Worm (Caenorhabditis elegans) whole organism, L2 larva: ENCODE measurements around the gene bath-26.
A peak's percentile ranks its signal among the peaks of the same experiment; 100 is the strongest.
"Not testable (repeated sequence)": the region's sequence is repeated elsewhere in the genome, so short reads cannot be mapped to it uniquely, and the experiment has no call there.

ENCODE experiments used
- R02D3.7 ChIP-seq: fragments of 150-350 bp; optimal IDR thresholded peaks from 2 replicates; lab custom pipeline; 2014; ENCODE audit warnings: missing biosample characterization, missing genetic modification characterization
- Y55F3AM.14 ChIP-seq: fragments of 200-800 bp; sonication (Bioruptor generic); optimal IDR thresholded peaks from 2 replicates; lab custom pipeline; 2018; ENCODE audit warnings: mild to moderate bottlenecking, missing genetic modification characterization, missing compliant biosample characterization
- aly-2 ChIP-seq: fragments of 150-350 bp; optimal IDR thresholded peaks from 2 replicates; lab custom pipeline; 2014; ENCODE audit warnings: missing biosample characterization, missing genetic modification characterization
- blmp-1 ChIP-seq: sonication (generic microtip); optimal IDR thresholded peaks from 2 replicates; lab custom pipeline; 2017; ENCODE audit warnings: missing genetic modification characterization, mild to moderate bottlenecking, missing compliant biosample characterization, antibody characterized with exemption, moderate library complexity; ENCODE audit not compliant: insufficient read depth
- ceh-82 ChIP-seq: fragments of 150-350 bp; optimal IDR thresholded peaks from 2 replicates; lab custom pipeline; 2014; ENCODE audit warnings: missing biosample characterization, missing genetic modification characterization
- dmd-4 ChIP-seq: sonication (generic microtip); optimal IDR thresholded peaks from 2 replicates; lab custom pipeline; 2017; ENCODE audit warnings: missing biosample characterization, missing genetic modification characterization
- elt-1 ChIP-seq: fragments of 150-350 bp; optimal IDR thresholded peaks from 2 replicates; lab custom pipeline; 2014; ENCODE audit warnings: missing biosample characterization, missing genetic modification characterization
- elt-3 ChIP-seq: sonication (generic microtip); optimal IDR thresholded peaks from 2 replicates; lab custom pipeline; 2017; ENCODE audit warnings: missing biosample characterization, missing genetic modification characterization
- fos-1 ChIP-seq: fragments of 150-350 bp; optimal IDR thresholded peaks from 2 replicates; lab custom pipeline; 2014; ENCODE audit warnings: missing biosample characterization, missing genetic modification characterization
- gmeb-1 ChIP-seq: fragments of 150-350 bp; optimal IDR thresholded peaks from 2 replicates; lab custom pipeline; 2014; ENCODE audit warnings: missing biosample characterization, missing genetic modification characterization
- lin-11 ChIP-seq: fragments of 150-350 bp; sonication (generic microtip); optimal IDR thresholded peaks from 2 replicates; lab custom pipeline; 2014; ENCODE audit warnings: missing biosample characterization, missing genetic modification characterization, inconsistent platforms, mixed read lengths
- lin-13 ChIP-seq: fragments of 150-350 bp; optimal IDR thresholded peaks from 2 replicates; lab custom pipeline; 2014; ENCODE audit warnings: missing biosample characterization, missing genetic modification reagents, missing genetic modification characterization
- lsy-2 ChIP-seq, 2 experiments: fragments of 150-350 bp in 1 of 2; sonication (generic microtip) in 1 of 2; optimal IDR thresholded peaks; 2 replicates each; lab custom pipeline; 2014 to 2017; ENCODE audit warnings: missing biosample characterization in 2 of 2, missing genetic modification characterization in 2 of 2
- mab-5 ChIP-seq: fragments of 150-350 bp; optimal IDR thresholded peaks from 2 replicates; lab custom pipeline; 2014; ENCODE audit warnings: missing biosample characterization, missing genetic modification characterization
- mbf-1 ChIP-seq: sonication (generic microtip); optimal IDR thresholded peaks from 2 replicates; lab custom pipeline; 2017; ENCODE audit warnings: missing biosample characterization, missing genetic modification characterization
- mdl-1 ChIP-seq, 2 experiments: fragments of 150-350 bp in 1 of 2; sonication (generic microtip) in 1 of 2; optimal IDR thresholded peaks; 2 replicates each; lab custom pipeline; 2017; ENCODE audit warnings: missing biosample characterization in 2 of 2, missing genetic modification characterization in 2 of 2
- nhr-10 ChIP-seq: sonication (generic microtip); optimal IDR thresholded peaks from 2 replicates; lab custom pipeline; 2017; ENCODE audit warnings: missing biosample characterization, missing genetic modification characterization
- nhr-11 ChIP-seq: fragments of 150-350 bp; optimal IDR thresholded peaks from 2 replicates; lab custom pipeline; 2014; ENCODE audit warnings: missing biosample characterization, missing genetic modification characterization
- nhr-129 ChIP-seq: fragments of 150-350 bp; optimal IDR thresholded peaks from 2 replicates; lab custom pipeline; 2014; ENCODE audit warnings: missing biosample characterization, missing genetic modification characterization
- nhr-21 ChIP-seq: fragments of 150-350 bp; optimal IDR thresholded peaks from 2 replicates; lab custom pipeline; 2014; ENCODE audit warnings: missing biosample characterization, missing genetic modification characterization
- nhr-23 ChIP-seq: fragments of 150-350 bp; optimal IDR thresholded peaks from 2 replicates; lab custom pipeline; 2014; ENCODE audit warnings: missing biosample characterization, missing genetic modification reagents, missing genetic modification characterization
- nhr-25 ChIP-seq: fragments of 150-350 bp; sonication (generic microtip); optimal IDR thresholded peaks from 3 replicates; lab custom pipeline; 2014; ENCODE audit warnings: missing biosample characterization, missing genetic modification characterization
- nhr-6 ChIP-seq: fragments of 150-350 bp; optimal IDR thresholded peaks from 2 replicates; lab custom pipeline; 2014; ENCODE audit warnings: missing biosample characterization, missing genetic modification characterization
- peb-1 ChIP-seq: fragments of 150-350 bp; optimal IDR thresholded peaks from 2 replicates; lab custom pipeline; 2014; ENCODE audit warnings: missing biosample characterization, missing genetic modification characterization
- sem-4 ChIP-seq: fragments of 150-350 bp; optimal IDR thresholded peaks from 2 replicates; lab custom pipeline; 2014; ENCODE audit warnings: missing biosample characterization, missing genetic modification reagents, missing genetic modification characterization
- skn-1 ChIP-seq: sonication (generic microtip); optimal IDR thresholded peaks from 2 replicates; lab custom pipeline; 2017; ENCODE audit warnings: missing biosample characterization, missing genetic modification characterization
- sma-3 ChIP-seq: sonication (generic microtip); optimal IDR thresholded peaks from 2 replicates; lab custom pipeline; 2016; ENCODE audit warnings: missing genetic modification reagents, missing genetic modification characterization, missing compliant biosample characterization
- sma-9 ChIP-seq, 2 experiments: fragments of 150-350 bp in 1 of 2; sonication (generic microtip) in 1 of 2; optimal IDR thresholded peaks; 2 replicates each; lab custom pipeline; 2014 to 2016; ENCODE audit warnings: missing genetic modification characterization in 2 of 2, mild to moderate bottlenecking in 1 of 2, missing biosample characterization in 1 of 2, missing compliant biosample characterization in 1 of 2, missing genetic modification reagents in 1 of 2, moderate library complexity in 1 of 2
- snpc-4 ChIP-seq: fragments of 150-350 bp; optimal IDR thresholded peaks from 2 replicates; lab custom pipeline; 2014; ENCODE audit warnings: missing biosample characterization, missing genetic modification characterization
- unc-55 ChIP-seq: fragments of 150-350 bp; sonication (generic microtip); optimal IDR thresholded peaks from 3 replicates; lab custom pipeline; 2014; ENCODE audit warnings: missing biosample characterization, missing genetic modification reagents, missing genetic modification characterization
- zag-1 ChIP-seq: fragments of 150-350 bp; optimal IDR thresholded peaks from 2 replicates; lab custom pipeline; 2014; ENCODE audit warnings: missing biosample characterization, missing genetic modification characterization
- ztf-11 ChIP-seq: sonication (generic microtip); optimal IDR thresholded peaks from 2 replicates; lab custom pipeline; 2017; ENCODE audit warnings: missing biosample characterization, missing genetic modification characterization

The bath-26 gene

DNA sequence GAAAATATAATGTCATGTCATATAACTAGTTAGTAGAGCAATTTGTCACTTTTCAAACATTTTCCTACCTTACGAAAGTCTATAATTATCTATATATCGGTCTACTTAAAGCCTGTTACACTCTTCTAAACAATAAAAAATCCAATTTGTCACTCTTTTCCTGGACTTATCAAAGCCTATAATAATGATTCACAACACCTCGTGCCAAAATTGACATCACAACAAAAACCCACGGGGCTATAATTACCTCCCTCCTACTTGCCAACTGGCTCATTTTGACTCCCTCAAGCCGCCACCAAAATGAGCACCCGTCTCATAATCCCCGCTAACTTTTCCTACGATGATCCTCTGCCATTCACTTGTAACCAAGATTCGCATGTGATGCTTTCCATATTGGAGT, 35.8 kb upstream of the bath-26 start, which contains the start of gene srg-20:
Gene srg-20, plus strand, starts transcription at position 301 of the 400 bp plus-strand sequence.
- not testable (repeated sequence) for TF ChIP-seq R02D3.7; nhr-10 (tag; lab: Kevin White, UChicago); peb-1 (tag; lab: Kevin White, UChicago)

DNA sequence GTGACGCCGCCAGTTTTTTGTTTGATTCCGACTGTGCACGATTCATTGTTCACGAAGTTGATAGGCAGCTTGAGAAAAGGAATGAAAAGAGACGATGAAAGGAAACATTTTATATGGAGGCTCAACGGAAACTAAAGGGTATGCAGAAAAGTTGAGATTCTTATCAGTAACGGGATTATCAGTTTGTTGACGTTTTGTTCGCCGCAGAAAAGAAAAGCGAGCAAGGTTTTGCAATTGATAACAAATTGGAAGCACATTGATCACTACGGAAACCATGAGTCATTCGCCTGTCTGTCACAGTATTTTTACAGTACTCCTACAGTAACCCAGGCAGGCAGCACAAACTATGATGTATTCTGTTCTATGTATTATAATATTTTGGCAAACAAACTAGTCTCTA, 35.4 kb upstream of the bath-26 start:
- TF ChIP-seq sma-9 (GFP tag; optimal IDR thresholded peaks at IDR 0.05; lab: Kevin White, UChicago), result no peak
- TF ChIP-seq sma-9 (tag; optimal IDR thresholded peaks at IDR 0.05; lab: Kevin White, UChicago), result no peak
- peak; percentile 41 for TF ChIP-seq fos-1
- no peak for TF ChIP-seq elt-3 (tag; lab: Kevin White, UChicago)
- no peak for TF ChIP-seq nhr-129

DNA sequence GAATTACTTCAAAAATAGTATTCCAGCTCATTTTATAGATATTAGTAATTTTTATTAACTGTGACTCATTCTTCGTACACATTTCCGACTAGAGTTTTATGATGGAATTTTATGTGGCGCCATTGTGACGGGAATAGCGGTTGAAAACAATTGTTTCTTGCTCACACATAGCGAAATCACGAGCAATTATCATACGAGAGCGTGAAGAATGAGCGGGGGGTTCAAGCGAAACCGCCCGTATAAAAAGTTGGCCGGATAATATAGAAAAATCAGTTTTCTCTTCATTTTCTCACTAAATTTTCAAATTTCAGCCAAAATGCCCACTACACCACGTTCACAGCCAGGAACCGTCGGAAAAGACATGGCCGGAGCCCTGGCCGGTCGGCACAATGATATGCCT, 32.9 kb upstream of the bath-26 start, which contains the start of gene C08E3.1:
Gene C08E3.1, plus strand, starts transcription at position 301 of the 400 bp plus-strand sequence.
- TF ChIP-seq nhr-6 (tag; lab: Kevin White, UChicago); sem-4 (tag; lab: Kevin White, UChicago); mbf-1: not testable (repeated sequence)

DNA sequence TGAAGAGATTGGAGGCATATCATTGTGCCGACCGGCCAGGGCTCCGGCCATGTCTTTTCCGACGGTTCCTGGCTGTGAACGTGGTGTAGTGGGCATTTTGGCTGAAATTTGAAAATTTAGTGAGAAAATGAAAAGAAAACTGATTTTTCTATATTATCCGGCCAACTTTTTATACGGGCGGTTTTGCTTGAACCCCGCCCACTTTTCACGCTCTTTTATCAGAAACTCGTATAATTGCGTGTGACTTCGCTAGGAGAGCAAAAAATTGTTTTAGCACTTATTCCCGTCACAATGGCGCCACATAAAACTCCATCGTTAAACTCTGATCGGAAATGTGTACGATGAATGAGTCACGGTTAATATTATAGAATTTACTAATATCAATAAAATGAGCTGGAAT, 31.7 kb upstream of the bath-26 start, which contains the start of gene C08E3.13:
Gene C08E3.13, minus strand, starts transcription at position 101 of the 400 bp plus-strand sequence.
- not testable (repeated sequence) for TF ChIP-seq R02D3.7; dmd-4 (tag; lab: Kevin White, UChicago); lsy-2 (tag; optimal IDR thresholded peaks at IDR 0.05; lab: Kevin White, UChicago)

DNA sequence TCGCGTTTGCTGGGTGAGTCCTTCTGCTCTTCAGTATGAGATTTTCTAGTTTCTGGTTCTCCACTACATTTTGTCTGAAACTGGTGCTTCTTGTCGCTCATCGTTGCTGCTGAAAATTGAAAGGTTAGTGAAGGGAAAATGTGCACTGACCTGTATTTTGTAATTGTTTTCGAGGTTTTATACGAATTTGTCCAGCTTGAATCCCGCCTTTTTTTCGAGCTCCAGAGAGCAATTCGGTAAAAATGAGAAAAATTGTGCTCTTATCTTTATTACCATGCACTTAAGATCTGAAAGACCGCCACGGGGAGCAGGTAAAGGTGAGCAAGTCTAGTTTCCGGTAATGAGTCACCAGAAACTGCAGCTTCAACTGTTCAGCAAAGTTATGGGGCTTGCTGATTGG, 27.2 kb upstream of the bath-26 start, which contains the start of gene C08E3.15:
Gene C08E3.15, minus strand, starts transcription at position 101 of the 400 bp plus-strand sequence.
- TF ChIP-seq blmp-1 (tag; lab: Kevin White, UChicago); aly-2; lsy-2 (tag; optimal IDR thresholded peaks at IDR 0.05; lab: Kevin White, UChicago): not testable (repeated sequence)
- TF ChIP-seq, all 48 proteins: peak for 0; not testable (repeated sequence) for 48

DNA sequence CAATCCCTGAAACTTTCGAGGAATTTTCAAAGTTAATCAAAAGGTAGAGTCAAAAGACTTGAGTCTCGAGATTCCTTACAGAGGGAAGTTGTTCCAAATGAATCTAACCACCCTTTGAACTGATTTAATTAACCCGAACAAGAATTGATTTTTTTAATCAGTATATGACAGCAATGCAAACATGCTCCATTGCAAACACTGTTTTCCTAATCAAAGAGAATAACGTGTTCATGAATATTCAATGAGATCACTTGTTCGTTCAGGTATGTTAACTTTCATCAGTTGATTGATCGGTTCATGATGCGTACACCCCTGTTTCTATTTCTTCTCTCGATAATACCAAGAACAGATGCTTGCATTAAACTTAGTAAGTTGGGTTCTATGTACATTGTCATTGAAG, 25.1 kb upstream of the bath-26 start, which contains the start of gene C08E3.14:
Gene C08E3.14, plus strand, starts transcription at position 301 of the 400 bp plus-strand sequence.
- TF ChIP-seq ceh-82, result no peak
- no peak for TF ChIP-seq aly-2
- no peak for TF ChIP-seq mab-5
- no peak for TF ChIP-seq lin-13 (GFP tag; lab: Kevin White, UChicago)
- no peak for TF ChIP-seq nhr-129
- no peak for TF ChIP-seq dmd-4 (tag; lab: Kevin White, UChicago)
- TF ChIP-seq nhr-11 (tag; lab: Kevin White, UChicago), result no peak
- TF ChIP-seq nhr-21 (tag; lab: Kevin White, UChicago), result no peak
- no peak for TF ChIP-seq blmp-1 (tag; lab: Kevin White, UChicago)
- TF ChIP-seq gmeb-1 (tag; lab: Kevin White, UChicago), result no peak
- no peak for TF ChIP-seq zag-1
- TF ChIP-seq nhr-25 (tag; lab: Kevin White, UChicago), result no peak
- TF ChIP-seq nhr-23 (tag; lab: Kevin White, UChicago), result no peak
- no peak for TF ChIP-seq nhr-10 (tag; lab: Kevin White, UChicago)
- TF ChIP-seq Y55F3AM.14 (GFP tag; lab: Kevin White, UChicago), result no peak
- TF ChIP-seq, all 48 proteins: peak for 0

DNA sequence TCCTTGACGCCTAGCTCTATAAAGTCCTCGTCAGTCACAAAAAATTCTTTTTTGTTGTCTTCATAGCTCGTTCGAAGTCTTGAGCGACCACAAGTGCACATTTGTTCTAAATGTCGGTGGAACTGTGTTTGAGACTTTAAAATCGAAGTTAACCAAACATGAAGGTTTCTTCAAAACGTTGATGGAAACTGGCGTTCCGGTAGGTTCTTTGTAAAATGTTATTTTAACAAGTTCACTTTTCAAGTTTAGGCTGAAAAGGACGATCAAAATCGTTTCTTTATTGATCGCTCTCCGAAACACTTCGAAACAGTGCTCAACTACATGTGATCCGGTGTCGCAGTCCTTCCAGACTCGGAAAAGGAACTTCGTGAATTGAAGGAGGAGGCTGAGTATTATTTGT, 24.0 kb upstream of the bath-26 start, which contains the start of gene fbxa-160:
Gene fbxa-160, minus strand, starts transcription at position 101 of the 400 bp plus-strand sequence.
- no peak for TF ChIP-seq elt-1 (tag; lab: Kevin White, UChicago)
- no peak for TF ChIP-seq nhr-23 (tag; lab: Kevin White, UChicago)
- TF ChIP-seq unc-55, result no peak
- no peak for TF ChIP-seq Y55F3AM.14 (GFP tag; lab: Kevin White, UChicago)
- TF ChIP-seq nhr-6 (tag; lab: Kevin White, UChicago), result no peak
- TF ChIP-seq elt-3 (tag; lab: Kevin White, UChicago), result no peak
- TF ChIP-seq mdl-1 (tag; optimal IDR thresholded peaks at IDR 0.05; lab: Kevin White, UChicago), result no peak
- TF ChIP-seq lin-11 (tag; lab: Kevin White, UChicago), result no peak
- TF ChIP-seq sma-3, result no peak
- TF ChIP-seq skn-1 (tag; lab: Kevin White, UChicago), result no peak
- TF ChIP-seq snpc-4 (tag; lab: Kevin White, UChicago), result no peak
- TF ChIP-seq mbf-1, result no peak
- no peak for TF ChIP-seq ztf-11 (tag; lab: Kevin White, UChicago)
- TF ChIP-seq, all 48 proteins: peak for 0
